Fruit fly (Drosophila melanogaster): ENCODE results near the gene CG12147.

Gene CG12147

DNA sequence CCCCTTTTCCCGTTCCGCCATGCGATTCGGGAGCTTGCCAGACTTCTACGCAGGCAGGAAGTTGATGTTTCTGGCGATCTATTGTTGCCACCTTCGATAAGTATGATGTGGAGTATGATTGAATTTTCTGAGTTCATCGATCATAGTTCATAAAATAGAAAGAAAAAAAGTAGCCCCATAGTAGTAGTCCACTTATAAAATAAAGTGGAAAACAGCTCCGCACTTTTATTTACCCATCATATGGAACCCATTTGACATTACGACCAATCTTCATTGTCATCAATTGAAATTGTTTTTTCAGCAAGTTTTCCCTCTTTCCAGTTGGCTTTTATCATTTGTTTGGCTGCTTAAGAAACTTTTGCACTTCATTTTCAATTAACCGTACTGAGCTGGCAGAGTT, at the start of gene CG12147:
TSS of gene CG12147 (minus strand) at position 101 of the 400 bp plus-strand sequence.
- TF ChIP-seq CG17801 (GFP tag; optimal IDR thresholded peaks at IDR 0.05; ENCODE audit: partially characterized antibody): no peak

DNA sequence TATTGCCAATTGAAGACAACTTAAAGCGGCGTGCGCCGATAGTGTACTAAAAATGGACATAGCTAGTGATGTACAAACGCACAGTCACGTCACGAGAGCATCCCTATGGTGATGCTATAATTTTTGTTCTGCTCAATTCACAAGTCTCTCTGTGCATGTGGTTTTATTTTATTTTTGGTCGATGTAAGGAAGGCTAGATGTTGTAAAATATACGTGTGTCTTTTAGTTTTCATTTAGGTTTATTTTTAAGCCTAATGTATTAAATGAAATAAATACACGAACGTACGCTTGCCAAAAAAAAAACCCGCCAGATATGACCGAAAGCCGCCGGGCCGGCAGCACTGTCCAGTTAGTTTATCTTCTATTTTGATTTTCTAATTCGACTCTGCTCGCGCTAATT, 47.5 kb upstream of the CG12147 start, which contains the start of the genes CG45100, HDAC3 and Hcs:
TSS of gene CG45100 (minus strand) at position 50 of the 400 bp plus-strand sequence.
TSS of gene HDAC3 (minus strand) at position 50 of the 400 bp plus-strand sequence.
TSS of gene Hcs (plus strand) at position 349 of the 400 bp plus-strand sequence.
- no peak for TF ChIP-seq CG17801 (GFP tag; optimal IDR thresholded peaks at IDR 0.05; ENCODE audit: partially characterized antibody)

- peak; percentile 45 for TF ChIP-seq CG17801 (GFP tag; optimal IDR thresholded peaks at IDR 0.05; ENCODE audit: partially characterized antibody)
Observed at dm6 chr3R:5470586-5471283, 43.7 kb upstream of the CG12147 start, which contains the start of the genes mRpL44 and Snr1. mRpL44 (minus strand) TSS chr3R:5470636. Snr1 (plus strand) TSS chr3R:5470926.

dm6 chr3R:5467619-5468018, 40.6 kb upstream of the CG12147 start, which contains the start of gene POLDIP2:
POLDIP2 (plus strand) TSS chr3R:5467778.
- TF ChIP-seq CG17801 (GFP tag; optimal IDR thresholded peaks at IDR 0.05; ENCODE audit: partially characterized antibody): no peak

- TF ChIP-seq CG17801 (GFP tag; optimal IDR thresholded peaks at IDR 0.05; ENCODE audit: partially characterized antibody): peak; percentile 84
Observed at dm6 chr3R:5466875-5467274, 39.8 kb upstream of the CG12147 start, which contains the start of gene RpL35A. RpL35A (minus strand) TSS chr3R:5467101.

DNA sequence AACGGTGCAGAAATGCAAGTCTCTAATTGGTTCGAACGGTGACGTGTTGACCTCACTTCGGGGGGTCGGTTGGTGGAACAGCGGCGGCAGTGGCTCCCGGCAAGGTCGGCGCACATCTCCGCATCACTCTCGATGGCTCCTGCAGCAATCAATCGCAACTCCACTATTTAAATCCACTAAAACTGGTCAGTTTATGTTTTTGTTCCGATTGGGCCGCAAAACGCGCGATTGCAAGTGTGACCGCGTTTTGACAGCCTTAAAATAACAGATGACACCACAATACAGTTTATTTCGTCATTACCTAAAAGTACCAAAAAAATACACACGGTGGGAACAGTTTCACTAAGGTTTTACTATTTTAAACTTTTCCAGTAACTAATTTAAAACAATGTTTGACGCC, 37.4 kb upstream of the CG12147 start, which contains the start of gene PEK:
TSS of gene PEK (minus strand) at position 273 of the 400 bp plus-strand sequence.
- TF ChIP-seq CG17801 (GFP tag; optimal IDR thresholded peaks at IDR 0.05; ENCODE audit: partially characterized antibody): peak; percentile 21

DNA sequence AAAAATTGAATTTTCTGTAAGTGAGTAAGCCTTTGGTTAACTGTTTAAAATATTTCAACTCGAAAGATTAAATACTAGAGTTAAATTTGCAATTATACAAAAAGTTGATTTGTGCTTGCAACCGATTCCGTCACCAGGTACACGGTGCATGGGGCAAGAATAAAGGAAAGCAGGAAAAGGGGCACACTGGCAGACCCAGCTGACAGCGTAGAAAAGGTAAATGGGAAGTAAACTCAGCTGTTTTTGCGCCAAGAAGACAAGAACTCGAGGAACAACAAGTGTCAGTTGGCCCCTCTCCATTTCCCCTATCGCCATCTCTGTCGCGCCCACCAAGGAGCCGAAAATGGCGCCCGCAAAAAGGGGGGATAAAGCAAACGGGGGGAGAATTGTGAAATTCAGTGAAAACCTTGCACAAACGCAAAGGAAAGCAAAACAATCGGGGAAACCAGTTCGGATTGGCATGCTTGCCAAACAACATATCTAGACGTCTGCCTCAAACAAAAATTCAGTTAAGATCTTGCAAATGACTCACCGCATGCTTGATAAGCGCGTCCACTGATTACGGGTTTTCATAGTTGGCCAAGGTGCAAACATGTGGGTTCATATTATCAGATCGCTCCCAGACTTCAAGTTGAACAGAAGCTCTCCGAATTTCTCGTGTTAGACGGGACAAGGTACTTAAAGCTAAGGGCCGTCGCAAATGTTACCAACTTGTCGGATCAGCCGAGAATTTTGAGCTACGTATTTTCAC, 36.3 kb upstream of the CG12147 start:
- no peak for TF ChIP-seq CG17801 (GFP tag; optimal IDR thresholded peaks at IDR 0.05; ENCODE audit: partially characterized antibody)

- TF ChIP-seq CG17801 (GFP tag; optimal IDR thresholded peaks at IDR 0.05; ENCODE audit: partially characterized antibody): no peak
Observed at dm6 chr3R:5458627-5459026, 31.6 kb upstream of the CG12147 start.

- no peak for TF ChIP-seq CG17801 (GFP tag; optimal IDR thresholded peaks at IDR 0.05; ENCODE audit: partially characterized antibody)
Observed at dm6 chr3R:5454334-5454733, 27.3 kb upstream of the CG12147 start.

DNA sequence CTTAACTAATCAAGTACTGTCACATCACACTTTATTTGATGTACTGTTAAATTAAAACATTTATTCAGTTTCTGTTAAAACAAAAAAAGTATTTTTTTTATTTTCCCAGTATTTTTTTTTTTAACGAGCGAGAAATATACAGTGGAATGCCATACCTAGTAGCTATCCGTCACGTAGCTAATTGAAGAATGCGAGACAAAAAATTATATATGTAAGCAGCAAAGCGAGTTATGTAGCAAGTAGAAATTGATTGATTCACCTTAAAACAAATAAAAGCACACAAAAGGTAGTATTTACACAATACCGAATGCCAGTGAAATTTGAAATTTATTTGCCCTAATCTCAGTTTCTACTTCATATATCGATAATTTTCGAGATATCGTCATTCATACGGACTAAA, 11.7 kb upstream of the CG12147 start:
- TF ChIP-seq CG17801 (GFP tag; optimal IDR thresholded peaks at IDR 0.05; ENCODE audit: partially characterized antibody): no peak

- no peak for TF ChIP-seq CG17801 (GFP tag; optimal IDR thresholded peaks at IDR 0.05; ENCODE audit: partially characterized antibody)
Observed at dm6 chr3R:5429786-5430185, 2.7 kb upstream of the CG12147 start.

DNA sequence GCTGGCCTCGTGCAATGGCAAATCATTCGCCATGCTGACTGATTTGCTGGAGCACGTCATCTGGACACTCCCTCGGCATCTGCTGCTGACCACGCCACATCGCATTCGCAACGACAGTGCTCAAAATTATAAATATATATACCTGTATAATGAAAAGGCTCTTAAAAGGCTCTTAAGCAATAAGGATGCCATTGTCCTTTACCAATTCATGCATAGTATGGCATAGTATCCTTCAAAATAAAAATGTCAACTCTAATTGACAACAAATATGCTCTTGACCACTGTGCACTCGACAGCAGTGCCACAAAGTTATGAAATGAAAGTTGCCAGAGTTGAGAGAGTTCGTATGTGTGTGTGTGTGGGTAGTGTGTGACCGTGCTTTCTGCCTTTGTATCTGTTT, 4.9 kb downstream of the CG12147 start:
- TF ChIP-seq CG17801 (GFP tag; optimal IDR thresholded peaks at IDR 0.05; ENCODE audit: partially characterized antibody): no peak

DNA sequence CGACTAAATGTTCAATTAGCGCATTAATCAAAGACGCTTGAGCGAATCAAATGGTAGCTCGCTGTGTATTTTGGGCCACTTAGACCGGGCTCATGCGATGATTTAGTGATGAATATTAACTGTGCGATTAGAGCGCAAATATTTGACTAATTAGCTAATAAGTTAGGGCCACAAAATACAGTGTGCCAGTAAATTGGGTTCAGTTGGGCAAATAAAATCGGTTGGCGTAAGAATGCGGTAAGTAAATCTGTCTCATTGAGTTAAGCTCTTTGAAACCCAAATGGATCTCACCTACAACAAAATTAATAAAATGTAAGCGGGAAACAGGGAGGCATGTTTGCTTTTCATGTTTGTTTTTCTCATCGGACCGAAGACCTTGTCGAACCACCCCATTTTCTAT, 6.6 kb downstream of the CG12147 start:
- no peak for TF ChIP-seq CG17801 (GFP tag; optimal IDR thresholded peaks at IDR 0.05; ENCODE audit: partially characterized antibody)

- TF ChIP-seq CG17801 (GFP tag; optimal IDR thresholded peaks at IDR 0.05; ENCODE audit: partially characterized antibody): no peak
Observed at dm6 chr3R:5414147-5414748, 12.8 kb downstream of the CG12147 start, which contains the start of gene CG14669. CG14669 (plus strand) TSS chr3R:5414527.

DNA sequence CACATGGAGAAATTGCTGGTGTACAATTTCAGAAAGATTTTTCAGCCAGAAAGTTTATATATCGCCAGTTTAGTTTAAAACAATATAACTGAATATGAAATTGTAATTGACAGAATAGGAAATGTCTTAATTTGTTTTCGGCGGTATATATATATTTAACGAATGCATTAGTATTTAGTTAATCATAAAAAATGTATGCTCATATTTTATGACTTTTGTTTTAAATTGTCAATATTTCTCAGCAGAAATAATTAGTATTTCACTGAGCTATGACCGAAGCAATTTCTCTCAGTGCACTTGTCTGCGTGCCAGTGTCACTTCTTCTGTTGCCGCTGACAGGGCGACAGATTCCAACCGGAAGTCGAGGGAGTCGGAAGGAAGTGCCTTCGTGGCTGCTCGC, 14.1 kb downstream of the CG12147 start:
- TF ChIP-seq CG17801 (GFP tag; optimal IDR thresholded peaks at IDR 0.05; ENCODE audit: partially characterized antibody): no peak
